Fruit fly (Drosophila melanogaster) whole organism, embryonic: Measurements from ENCODE around the gene CG4424.
A peak's percentile ranks its signal among the peaks of the same experiment; 100 is the strongest.

Source experiments
- BEAF-32 ChIP-seq: fragments of 200-800 bp; sonication (Bioruptor generic); optimal IDR thresholded peaks from 3 replicates; lab custom pipeline; 2017; ENCODE audit warnings: missing biosample characterization, missing genetic modification characterization, mild to moderate bottlenecking, moderate library complexity, missing genetic modification reagents
- BtbVII ChIP-seq: fragments of 200-800 bp; sonication (Bioruptor generic); optimal IDR thresholded peaks from 3 replicates; lab custom pipeline; 2017; ENCODE audit warnings: missing biosample characterization, mild to moderate bottlenecking, missing genetic modification characterization
- CG11093 ChIP-seq: fragments of 200-800 bp; sonication (Bioruptor generic); IDR thresholded peaks from 3 replicates; pipeline ENCODE4 v1.3.6; 2022; ENCODE audit warnings: missing biosample characterization, missing genetic modification characterization
- CG11456 ChIP-seq: fragments of 200-800 bp; sonication (Bioruptor generic); IDR thresholded peaks from 3 replicates; pipeline ENCODE4 v1.3.6; 2022; ENCODE audit warnings: missing biosample characterization, missing genetic modification characterization
- CG11504 ChIP-seq: fragments of 200-800 bp; sonication (Bioruptor generic); optimal IDR thresholded peaks from 3 replicates; lab custom pipeline; 2019; ENCODE audit warnings: missing biosample characterization, mild to moderate bottlenecking, missing genetic modification characterization, moderate library complexity
- CG1233 ChIP-seq: fragments of 200-800 bp; sonication (Bioruptor generic); optimal IDR thresholded peaks from 4 replicates; lab custom pipeline; 2018; ENCODE audit warnings: missing biosample characterization, mild to moderate bottlenecking, missing genetic modification characterization
- CG12391 ChIP-seq: fragments of 200-800 bp; sonication (Bioruptor generic); optimal IDR thresholded peaks from 3 replicates; lab custom pipeline; 2018; ENCODE audit warnings: missing biosample characterization, mild to moderate bottlenecking, missing genetic modification characterization, moderate library complexity
- CG12744 ChIP-seq: fragments of 200-800 bp; sonication (Bioruptor generic); optimal IDR thresholded peaks from 2 replicates; lab custom pipeline; 2016; ENCODE audit warnings: missing biosample characterization, missing genetic modification characterization
- CG16863 ChIP-seq: fragments of 200-800 bp; sonication (Bioruptor generic); optimal IDR thresholded peaks from 3 replicates; lab custom pipeline; 2016; ENCODE audit warnings: missing biosample characterization, missing genetic modification characterization
- CG17328 ChIP-seq: fragments of 200-800 bp; sonication (Bioruptor generic); IDR thresholded peaks from 2 replicates; pipeline ENCODE4 v1.3.6; 2022; ENCODE audit warnings: missing biosample characterization, missing genetic modification characterization
- CG17612 ChIP-seq: fragments of 200-800 bp; sonication (Bioruptor generic); IDR thresholded peaks from 2 replicates; pipeline ENCODE4 v1.3.6; 2022; ENCODE audit warnings: missing biosample characterization, missing genetic modification characterization
- CG18619 ChIP-seq: fragments of 200-800 bp; sonication (Bioruptor generic); optimal IDR thresholded peaks from 3 replicates; lab custom pipeline; 2017; ENCODE audit warnings: missing biosample characterization, mild to moderate bottlenecking, missing genetic modification characterization
- CG2202 ChIP-seq: fragments of 200-800 bp; sonication (Bioruptor generic); optimal IDR thresholded peaks from 2 replicates; lab custom pipeline; 2018; ENCODE audit warnings: missing biosample characterization, mild to moderate bottlenecking, missing genetic modification characterization
- CG30431 ChIP-seq: fragments of 200-800 bp; sonication (Bioruptor generic); optimal IDR thresholded peaks from 2 replicates; lab custom pipeline; 2017; ENCODE audit warnings: missing biosample characterization, missing genetic modification characterization
- CG31365 ChIP-seq: fragments of 200-800 bp; sonication (Bioruptor generic); optimal IDR thresholded peaks from 2 replicates; lab custom pipeline; 2018; ENCODE audit warnings: missing biosample characterization, mild to moderate bottlenecking, missing genetic modification characterization
- CG32767 ChIP-seq: fragments of 200-800 bp; sonication (Bioruptor generic); IDR thresholded peaks from 2 replicates; pipeline ENCODE4 v1.3.6; 2022; ENCODE audit warnings: missing biosample characterization, missing genetic modification characterization
- CG3281 ChIP-seq: fragments of 200-800 bp; sonication (Bioruptor generic); optimal IDR thresholded peaks from 3 replicates; lab custom pipeline; 2017; ENCODE audit warnings: missing biosample characterization, mild to moderate bottlenecking, missing genetic modification characterization
- CG3838 ChIP-seq: fragments of 200-800 bp; sonication (Bioruptor generic); optimal IDR thresholded peaks from 3 replicates; lab custom pipeline; 2016; ENCODE audit warnings: missing biosample characterization, missing genetic modification characterization
- CG43689 ChIP-seq: fragments of 200-800 bp; sonication (Bioruptor generic); IDR thresholded peaks from 2 replicates; pipeline ENCODE4 v1.3.6; 2022; ENCODE audit warnings: missing biosample characterization, missing genetic modification characterization
- CG4854 ChIP-seq: fragments of 200-800 bp; sonication (Bioruptor generic); optimal IDR thresholded peaks from 2 replicates; lab custom pipeline; 2016; ENCODE audit warnings: missing biosample characterization, missing genetic modification characterization, inconsistent platforms
- CG7963 ChIP-seq: fragments of 200-800 bp; sonication (Bioruptor generic); IDR thresholded peaks from 3 replicates; pipeline ENCODE4 v1.3.6; 2022; ENCODE audit warnings: missing biosample characterization, missing genetic modification characterization; ENCODE audit not compliant: partially characterized antibody
- CG7987 ChIP-seq: fragments of 200-800 bp; sonication (Bioruptor generic); optimal IDR thresholded peaks from 2 replicates; lab custom pipeline; 2018; ENCODE audit warnings: missing biosample characterization, mild to moderate bottlenecking, missing genetic modification characterization, moderate library complexity
- CG8281 ChIP-seq: fragments of 200-800 bp; sonication (Bioruptor generic); optimal IDR thresholded peaks from 2 replicates; lab custom pipeline; 2018; ENCODE audit warnings: missing biosample characterization, mild to moderate bottlenecking, missing genetic modification characterization, moderate library complexity
- CG8944 ChIP-seq: fragments of 200-800 bp; sonication (Bioruptor generic); optimal IDR thresholded peaks from 3 replicates; lab custom pipeline; 2016; ENCODE audit warnings: missing biosample characterization, missing genetic modification characterization
- CG9609 ChIP-seq: fragments of 200-800 bp; sonication (Bioruptor generic); optimal IDR thresholded peaks from 3 replicates; lab custom pipeline; 2016; ENCODE audit warnings: missing biosample characterization, missing genetic modification characterization
- Dbx ChIP-seq: fragments of 200-800 bp; sonication (Bioruptor generic); IDR thresholded peaks from 3 replicates; pipeline ENCODE4 v1.3.6; 2022; ENCODE audit warnings: missing biosample characterization, missing genetic modification characterization
- Dip3 ChIP-seq: fragments of 200-800 bp; sonication (Bioruptor generic); optimal IDR thresholded peaks from 3 replicates; lab custom pipeline; 2016; ENCODE audit warnings: missing biosample characterization, missing genetic modification characterization
- Doc3 ChIP-seq: fragments of 200-800 bp; sonication (Bioruptor generic); IDR thresholded peaks from 3 replicates; pipeline ENCODE4 v1.3.6; 2022; ENCODE audit warnings: missing biosample characterization, missing genetic modification characterization; ENCODE audit not compliant: partially characterized antibody
- HLH54F ChIP-seq: fragments of 200-800 bp; sonication (Bioruptor generic); optimal IDR thresholded peaks from 3 replicates; lab custom pipeline; 2016; ENCODE audit warnings: missing biosample characterization, missing genetic modification characterization
- Hr78 ChIP-seq, 2 experiments: fragments of 200-800 bp in 1 of 2; fragments of >200 bp in 1 of 2; sonication (Bioruptor generic) in 1 of 2; optimal IDR thresholded peaks; 2 replicates each; lab custom pipeline; 2017 to 2019; ENCODE audit warnings: missing biosample characterization in 2 of 2, missing genetic modification characterization in 2 of 2, mild to moderate bottlenecking in 1 of 2, moderate library complexity in 1 of 2
- Lim3 ChIP-seq: fragments of 200-800 bp; sonication (Bioruptor generic); IDR thresholded peaks from 2 replicates; pipeline ENCODE4 v1.3.6; 2022; ENCODE audit warnings: missing biosample characterization, missing genetic modification characterization
- NFAT ChIP-seq: fragments of 200-800 bp; sonication (Bioruptor generic); IDR thresholded peaks from 2 replicates; pipeline ENCODE4 v1.3.6; 2022; ENCODE audit warnings: missing biosample characterization, missing genetic modification characterization
- NfI ChIP-seq: fragments of 200-800 bp; sonication (Bioruptor generic); optimal IDR thresholded peaks from 3 replicates; lab custom pipeline; 2018; ENCODE audit warnings: missing biosample characterization, mild to moderate bottlenecking, missing genetic modification characterization, moderate library complexity
- Ptx1 ChIP-seq: fragments of 200-800 bp; sonication (Bioruptor generic); IDR thresholded peaks from 2 replicates; pipeline ENCODE4 v1.3.6; 2022; ENCODE audit warnings: missing biosample characterization, missing genetic modification characterization
- fu2 ChIP-seq: fragments of 200-800 bp; sonication (Bioruptor generic); optimal IDR thresholded peaks from 2 replicates; lab custom pipeline; 2016; ENCODE audit warnings: missing biosample characterization, missing genetic modification characterization
- jing ChIP-seq: fragments of 200-800 bp; sonication (Bioruptor generic); optimal IDR thresholded peaks from 2 replicates; lab custom pipeline; 2018; ENCODE audit warnings: missing biosample characterization, mild to moderate bottlenecking, missing genetic modification characterization
- klu ChIP-seq: fragments of 200-800 bp; sonication (Bioruptor generic); IDR thresholded peaks from 2 replicates; pipeline ENCODE4 v1.3.6; 2022; ENCODE audit warnings: missing biosample characterization, missing genetic modification characterization
- nerfin-2 ChIP-seq: fragments of 200-800 bp; sonication (Bioruptor generic); IDR thresholded peaks from 2 replicates; pipeline ENCODE4 v1.3.6; 2022; ENCODE audit warnings: missing biosample characterization, missing genetic modification characterization; ENCODE audit not compliant: partially characterized antibody
- phol ChIP-seq: fragments of 200-800 bp; sonication (Bioruptor generic); optimal IDR thresholded peaks from 3 replicates; lab custom pipeline; 2018; ENCODE audit warnings: missing biosample characterization, mild to moderate bottlenecking, missing genetic modification characterization, moderate library complexity
- prd ChIP-seq, 3 experiments: fragments of >200 bp in 2 of 3; fragments of 200-800 bp in 1 of 3; sonication (Bioruptor generic) in 1 of 3; optimal IDR thresholded peaks in 2 of 3; IDR thresholded peaks in 1 of 3; 2 replicates in 2 of 3; 3 replicates in 1 of 3; pipeline versions ENCODE4 v1.3.6 to Lab custom; 2017 to 2022; ENCODE audit warnings: missing biosample characterization in 1 of 3, missing genetic modification characterization in 1 of 3
- run ChIP-seq: fragments of 200-800 bp; sonication (Bioruptor generic); optimal IDR thresholded peaks from 3 replicates; lab custom pipeline; 2018; ENCODE audit warnings: missing biosample characterization, mild to moderate bottlenecking, missing genetic modification characterization
- shn ChIP-seq: fragments of 200-800 bp; sonication (Bioruptor generic); optimal IDR thresholded peaks from 3 replicates; lab custom pipeline; 2016; ENCODE audit warnings: missing biosample characterization, missing genetic modification characterization
- toy ChIP-seq: fragments of 200-800 bp; sonication (Bioruptor generic); IDR thresholded peaks from 2 replicates; pipeline ENCODE4 v1.3.6; 2022; ENCODE audit warnings: missing biosample characterization, missing genetic modification characterization
- trem ChIP-seq: fragments of 200-800 bp; optimal IDR thresholded peaks from 3 replicates; lab custom pipeline; 2019; ENCODE audit warnings: missing biosample characterization, mild to moderate bottlenecking, missing genetic modification characterization, moderate library complexity
- trh ChIP-seq: fragments of 200-800 bp; sonication (Bioruptor generic); optimal IDR thresholded peaks from 2 replicates; lab custom pipeline; 2016; ENCODE audit warnings: missing biosample characterization, missing genetic modification characterization
- vnd ChIP-seq: fragments of 200-800 bp; sonication (Bioruptor generic); IDR thresholded peaks from 3 replicates; pipeline ENCODE4 v1.3.6; 2022; ENCODE audit warnings: missing biosample characterization, missing genetic modification characterization; ENCODE audit not compliant: partially characterized antibody
- wek ChIP-seq: fragments of 200-800 bp; sonication (Bioruptor generic); optimal IDR thresholded peaks from 3 replicates; lab custom pipeline; 2018; ENCODE audit warnings: missing biosample characterization, mild to moderate bottlenecking, missing genetic modification characterization, moderate library complexity
- zfh2 ChIP-seq: fragments of 200-800 bp; sonication (Bioruptor generic); optimal IDR thresholded peaks from 2 replicates; lab custom pipeline; 2016; ENCODE audit warnings: missing biosample characterization, missing genetic modification characterization

The CG4424 gene

DNA sequence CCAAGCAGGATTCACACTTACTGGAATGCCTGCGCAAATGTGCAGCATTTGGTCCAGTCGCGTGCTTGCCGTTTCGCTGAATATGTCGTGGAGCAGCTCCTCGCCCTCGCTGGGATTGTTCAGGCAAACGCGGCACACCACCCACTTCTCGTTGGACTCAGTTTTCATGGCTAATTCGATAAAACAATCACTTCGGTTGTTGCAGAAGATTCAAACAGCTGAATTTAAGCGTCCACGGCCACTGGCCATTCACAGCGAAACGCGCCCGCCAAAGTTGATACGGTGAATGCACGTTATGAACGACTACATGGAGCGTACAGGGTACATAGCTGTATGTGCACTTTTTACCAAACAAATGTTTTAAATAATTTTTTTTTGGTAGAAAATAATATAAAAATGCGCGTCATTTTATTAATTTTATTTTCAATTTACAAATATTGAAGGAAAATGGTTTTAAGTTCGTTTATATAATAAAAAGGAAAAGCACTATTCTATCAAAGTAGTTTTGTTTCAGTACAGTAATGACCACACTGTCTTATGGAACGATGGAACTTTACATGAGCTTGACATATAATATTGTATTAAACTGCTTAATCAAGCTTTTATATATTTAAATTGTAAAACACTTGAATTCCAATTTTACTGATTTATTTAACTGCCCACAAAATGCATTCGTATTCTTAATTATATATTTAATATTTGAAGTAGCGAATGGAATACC lies 3.4 kb upstream of the CG4424 start, which contains the start of gene trem (continued):
- TF ChIP-seq CG3838, result peak; percentile 29
- no peak for TF ChIP-seq Hr78 (GFP tag; optimal IDR thresholded peaks at IDR 0.05; lab: Kevin White, UChicago)
- TF ChIP-seq CG3281 (GFP tag; lab: Kevin White, UChicago), result peak; percentile 70
- TF ChIP-seq CG31365 (tag; lab: Kevin White, UChicago), result no peak
- no peak for TF ChIP-seq CG32767 (GFP tag; lab: Robert Waterston, UW)
- no peak for TF ChIP-seq run (tag; lab: Kevin White, UChicago)
- TF ChIP-seq CG12391 (tag; lab: Kevin White, UChicago), result peak; percentile 83
- peak; percentile 10 for TF ChIP-seq CG9609 (GFP tag; lab: Kevin White, UChicago)
- peak; percentile 13 for TF ChIP-seq BEAF-32 (GFP tag; lab: Kevin White, UChicago)
- TF ChIP-seq Dbx, result peak; percentile 50; the same call in 1 of the 3 replicates
- TF ChIP-seq CG2202, result peak; percentile 28
- peak; percentile 71 for TF ChIP-seq CG18619
- no peak for TF ChIP-seq CG7963 (GFP tag; lab: Robert Waterston, UW)
- no peak for TF ChIP-seq vnd
- peak; percentile 80 for TF ChIP-seq Ptx1 (GFP tag; lab: Robert Waterston, UW)
- peak; percentile 79 for TF ChIP-seq trem
- peak; percentile 2 for TF ChIP-seq fu2 (GFP tag; lab: Kevin White, UChicago)
- peak; percentile 26 for TF ChIP-seq trh (GFP tag; lab: Kevin White, UChicago)
- no peak; the same call in 1 of the 2 replicates for TF ChIP-seq Lim3
- TF ChIP-seq CG1233 (GFP tag; lab: Kevin White, UChicago), result peak; percentile 83
- TF ChIP-seq CG16863 (GFP tag; lab: Kevin White, UChicago), result peak; percentile 5
- no peak for TF ChIP-seq toy (GFP tag; lab: Robert Waterston, UW)
- TF ChIP-seq zfh2, result peak; percentile 62
- TF ChIP-seq jing, result peak; percentile 7
- TF ChIP-seq BtbVII, result peak; percentile 56
- TF ChIP-seq shn (GFP tag; lab: Kevin White, UChicago), result peak; percentile 12
- peak; percentile 70 for TF ChIP-seq CG4854 (GFP tag; lab: Kevin White, UChicago)
- TF ChIP-seq HLH54F, result peak; percentile 54
- TF ChIP-seq CG7987 (GFP tag; lab: Kevin White, UChicago), result no peak
- no peak for TF ChIP-seq prd (optimal IDR thresholded peaks at IDR 0.05; lab: Kevin White, UChicago)
- peak; percentile 81 for TF ChIP-seq prd (GFP tag; IDR thresholded peaks at IDR 0.05; lab: Robert Waterston, UW)
- TF ChIP-seq CG17612 (GFP tag; lab: Robert Waterston, UW), result 0 out of 2 replicates have a peak, but pooled peaks have one; percentile 25
- TF ChIP-seq CG11093 (GFP tag; lab: Robert Waterston, UW), result peak; percentile 55; the same call in 1 of the 3 replicates
- no peak for TF ChIP-seq Doc3 (GFP tag; lab: Robert Waterston, UW)
- TF ChIP-seq CG43689 (GFP tag; lab: Robert Waterston, UW), result no peak
- TF ChIP-seq CG11504, result peak; percentile 79
- peak; percentile 66 for TF ChIP-seq NfI (GFP tag; lab: Kevin White, UChicago)
- TF ChIP-seq wek, result no peak
- TF ChIP-seq CG8281 (tag; lab: Kevin White, UChicago), result no peak
- peak; percentile 31 for TF ChIP-seq CG8944 (GFP tag; lab: Kevin White, UChicago)
- TF ChIP-seq klu (GFP tag; lab: Robert Waterston, UW), result peak; percentile 75
- TF ChIP-seq phol (tag; lab: Kevin White, UChicago), result peak; percentile 81
- TF ChIP-seq CG12744 (GFP tag; lab: Kevin White, UChicago), result no peak
- no peak for TF ChIP-seq nerfin-2 (GFP tag; lab: Robert Waterston, UW)
- peak; percentile 74 for TF ChIP-seq CG11456 (GFP tag; lab: Robert Waterston, UW)
- TF ChIP-seq NFAT (GFP tag; lab: Robert Waterston, UW), result peak; percentile 66
- peak; percentile 50 for TF ChIP-seq CG30431
- TF ChIP-seq CG17328 (GFP tag; lab: Robert Waterston, UW), result peak; percentile 13; the same call in 1 of the 2 replicates
- peak; percentile 60 for TF ChIP-seq Dip3
